Fruit fly (Drosophila melanogaster) whole organism, pupa: Measurements from ENCODE around the gene SdhBL.

ENCODE experiments used
- CG10348 ChIP-seq: fragments of 200-800 bp; sonication (Bioruptor generic); IDR thresholded peaks from 2 replicates; pipeline ENCODE4 v1.3.6; 2022; ENCODE audit warnings: missing biosample characterization, missing genetic modification characterization
- CG13204 ChIP-seq: fragments of 200-800 bp; sonication (Bioruptor generic); optimal IDR thresholded peaks from 2 replicates; lab custom pipeline; 2018; ENCODE audit warnings: missing biosample characterization, mild to moderate bottlenecking, missing genetic modification characterization, moderate library complexity
- CG14655 ChIP-seq: fragments of 200-800 bp; sonication (Bioruptor generic); optimal IDR thresholded peaks from 3 replicates; lab custom pipeline; 2017; ENCODE audit warnings: mild to moderate bottlenecking, missing biosample characterization, missing genetic modification reagents, missing genetic modification characterization
- CG8159 ChIP-seq: fragments of 200-800 bp; sonication (Bioruptor generic); optimal IDR thresholded peaks from 3 replicates; lab custom pipeline; 2018; ENCODE audit warnings: missing biosample characterization, mild to moderate bottlenecking, missing genetic modification characterization, moderate library complexity
- CG8301 ChIP-seq: fragments of 200-800 bp; sonication (Bioruptor generic); optimal IDR thresholded peaks from 2 replicates; lab custom pipeline; 2018; ENCODE audit warnings: missing biosample characterization, mild to moderate bottlenecking, missing genetic modification characterization
- CG9948 ChIP-seq: fragments of 200-800 bp; sonication (Bioruptor generic); optimal IDR thresholded peaks from 2 replicates; lab custom pipeline; 2018; ENCODE audit warnings: missing biosample characterization, mild to moderate bottlenecking, missing genetic modification characterization, moderate library complexity
- EcR ChIP-seq: fragments of 200-800 bp; sonication (Bioruptor generic); optimal IDR thresholded peaks from 3 replicates; lab custom pipeline; 2019; ENCODE audit warnings: missing biosample characterization, missing genetic modification characterization, mild to moderate bottlenecking, moderate library complexity, missing genetic modification reagents
- Ets98B ChIP-seq: fragments of 200-800 bp; sonication (Bioruptor generic); IDR thresholded peaks from 2 replicates; pipeline ENCODE4 v1.3.6; 2022; ENCODE audit warnings: missing biosample characterization, missing genetic modification characterization
- fd96Ca ChIP-seq: fragments of 200-800 bp; sonication (Bioruptor generic); IDR thresholded peaks from 3 replicates; pipeline ENCODE4 v1.3.6; 2022; ENCODE audit warnings: missing biosample characterization, missing genetic modification characterization
- rn ChIP-seq: fragments of 200-800 bp; sonication (Bioruptor generic); IDR thresholded peaks from 2 replicates; pipeline ENCODE4 v1.3.6; 2022; ENCODE audit warnings: missing biosample characterization, missing genetic modification characterization

DNA sequence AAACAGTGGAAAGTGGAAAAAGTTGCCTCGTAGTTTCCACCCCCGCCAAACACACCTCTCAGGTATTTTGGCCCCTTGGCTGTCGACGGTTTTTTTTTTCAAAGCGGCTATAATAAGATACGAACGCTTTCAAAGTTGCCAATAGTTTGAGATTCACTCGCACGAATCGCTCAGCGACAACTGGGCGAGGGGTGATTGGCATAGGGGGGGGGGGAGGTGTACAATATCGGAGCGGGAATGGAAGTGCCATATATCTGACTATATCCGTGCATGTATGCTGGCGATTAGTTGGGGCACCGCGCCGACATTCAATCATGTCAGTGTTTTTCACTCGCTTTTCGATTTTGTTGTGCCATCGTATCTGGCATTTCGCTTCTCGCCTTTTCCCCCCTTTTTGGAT lies 10.9 kb downstream of the SdhBL start:
- no peak for TF ChIP-seq fd96Ca (GFP tag; lab: Robert Waterston, UW)
- no peak for TF ChIP-seq CG13204 (GFP tag; lab: Kevin White, UChicago)
- TF ChIP-seq CG14655 (GFP tag; lab: Kevin White, UChicago), result no peak
- no peak for TF ChIP-seq CG9948 (tag; lab: Kevin White, UChicago)
- TF ChIP-seq EcR (GFP tag; lab: Kevin White, UChicago), result no peak
- no peak for TF ChIP-seq CG8301
- no peak for TF ChIP-seq CG8159 (tag; lab: Kevin White, UChicago)
- TF ChIP-seq Ets98B (GFP tag; lab: Robert Waterston, UW), result no peak
- no peak for TF ChIP-seq CG10348
- TF ChIP-seq rn (GFP tag; lab: Robert Waterston, UW), result no peak
